Fruit fly (Drosophila melanogaster) whole organism, wandering third instar larva: ENCODE data around the gene knk.

ENCODE experiments used
- Hr83 ChIP-seq: fragments of 200-300 bp; sonication (Bioruptor generic); optimal IDR thresholded peaks from 2 replicates; lab custom pipeline; 2016; ENCODE audit warnings: missing biosample characterization, mild to moderate bottlenecking, missing genetic modification characterization, moderate library complexity; ENCODE audit not compliant: poor library complexity, severe bottlenecking
- br ChIP-seq: fragments of 200-800 bp; sonication (Bioruptor generic); optimal IDR thresholded peaks from 2 replicates; lab custom pipeline; 2016; ENCODE audit warnings: missing biosample characterization, missing genetic modification characterization
- h ChIP-seq: fragments of 200-800 bp; sonication (Bioruptor generic); optimal IDR thresholded peaks from 3 replicates; lab custom pipeline; 2016; ENCODE audit warnings: missing biosample characterization, mild to moderate bottlenecking, missing genetic modification characterization
- usp ChIP-seq: fragments of >200 bp; optimal IDR thresholded peaks from 2 replicates; lab custom pipeline; 2017; ENCODE audit warnings: missing biosample characterization, missing genetic modification characterization

- no peak for TF ChIP-seq h
- no peak for TF ChIP-seq Hr83 (GFP tag; lab: Kevin White, UChicago)
- no peak for TF ChIP-seq br (GFP tag; lab: Kevin White, UChicago)
- TF ChIP-seq usp = no peak
Observed at dm6 chr3R:10113746-10114145, 11.7 kb downstream of the knk start.
